Fruit fly (Drosophila melanogaster) whole organism, embryonic: ENCODE results near the gene CG14082.

ENCODE experiments used
- Bdp1 ChIP-seq: fragments of 200-800 bp; sonication (Bioruptor generic); optimal IDR thresholded peaks from 3 replicates; lab custom pipeline; 2016; ENCODE audit warnings: missing biosample characterization, missing genetic modification characterization
- CG10147 ChIP-seq: fragments of 200-800 bp; sonication (Bioruptor generic); optimal IDR thresholded peaks from 2 replicates; lab custom pipeline; 2019; ENCODE audit warnings: missing biosample characterization, mild to moderate bottlenecking, missing genetic modification characterization, moderate library complexity
- CG10431 ChIP-seq: fragments of 200-800 bp; sonication (Bioruptor generic); optimal IDR thresholded peaks from 3 replicates; lab custom pipeline; 2018; ENCODE audit warnings: missing biosample characterization, mild to moderate bottlenecking, missing genetic modification characterization
- CG12744 ChIP-seq: fragments of 200-800 bp; sonication (Bioruptor generic); optimal IDR thresholded peaks from 2 replicates; lab custom pipeline; 2016; ENCODE audit warnings: missing biosample characterization, missing genetic modification characterization
- CG13296 ChIP-seq: fragments of 200-800 bp; sonication (Bioruptor generic); optimal IDR thresholded peaks from 3 replicates; lab custom pipeline; 2018; ENCODE audit warnings: missing biosample characterization, mild to moderate bottlenecking, missing genetic modification characterization
- CG14710 ChIP-seq: fragments of 200-800 bp; sonication (Bioruptor generic); optimal IDR thresholded peaks from 3 replicates; lab custom pipeline; 2019; ENCODE audit warnings: missing biosample characterization, mild to moderate bottlenecking, missing genetic modification characterization, moderate library complexity
- CG16815 ChIP-seq: fragments of 200-800 bp; sonication (Bioruptor generic); optimal IDR thresholded peaks from 3 replicates; lab custom pipeline; 2017; ENCODE audit warnings: missing biosample characterization, mild to moderate bottlenecking, missing genetic modification characterization
- CG17361 ChIP-seq: fragments of 200-800 bp; sonication (Bioruptor generic); IDR thresholded peaks from 3 replicates; pipeline ENCODE4 v1.3.6; 2022; ENCODE audit warnings: missing biosample characterization, missing genetic modification characterization
- CG17912 ChIP-seq: fragments of 200-800 bp; sonication (Bioruptor generic); optimal IDR thresholded peaks from 2 replicates; lab custom pipeline; 2018; ENCODE audit warnings: missing biosample characterization, mild to moderate bottlenecking, missing genetic modification characterization
- CG18619 ChIP-seq: fragments of 200-800 bp; sonication (Bioruptor generic); optimal IDR thresholded peaks from 3 replicates; lab custom pipeline; 2017; ENCODE audit warnings: missing biosample characterization, mild to moderate bottlenecking, missing genetic modification characterization
- CG2116 ChIP-seq: fragments of 200-800 bp; sonication (Bioruptor generic); optimal IDR thresholded peaks from 3 replicates; lab custom pipeline; 2018; ENCODE audit warnings: missing biosample characterization, mild to moderate bottlenecking, missing genetic modification characterization
- CG2678 ChIP-seq: fragments of 200-800 bp; sonication (Bioruptor generic); optimal IDR thresholded peaks from 3 replicates; lab custom pipeline; 2019; ENCODE audit warnings: missing biosample characterization, mild to moderate bottlenecking, missing genetic modification characterization, moderate library complexity
- CG31441 ChIP-seq: fragments of 200-800 bp; sonication (Bioruptor generic); IDR thresholded peaks from 2 replicates; pipeline ENCODE4 v1.3.6; 2022; ENCODE audit warnings: missing biosample characterization, missing genetic modification characterization
- CG33557 ChIP-seq: fragments of 200-800 bp; sonication (Bioruptor generic); optimal IDR thresholded peaks from 2 replicates; lab custom pipeline; 2019; ENCODE audit warnings: missing biosample characterization, mild to moderate bottlenecking, missing genetic modification characterization, moderate library complexity
- CG6683 ChIP-seq: fragments of 200-800 bp; sonication (Bioruptor generic); optimal IDR thresholded peaks from 2 replicates; lab custom pipeline; 2017; ENCODE audit warnings: missing biosample characterization, mild to moderate bottlenecking, missing genetic modification characterization, missing genetic modification reagents
- CG7745 ChIP-seq: fragments of 200-800 bp; sonication (Bioruptor generic); optimal IDR thresholded peaks from 2 replicates; lab custom pipeline; 2018; ENCODE audit warnings: missing biosample characterization, mild to moderate bottlenecking, missing genetic modification characterization, moderate library complexity
- CG8388 ChIP-seq: fragments of 200-800 bp; sonication (Bioruptor generic); optimal IDR thresholded peaks from 2 replicates; lab custom pipeline; 2019; ENCODE audit warnings: missing biosample characterization, mild to moderate bottlenecking, missing genetic modification characterization, moderate library complexity
- CG8478 ChIP-seq: fragments of >200 bp; optimal IDR thresholded peaks from 2 replicates; lab custom pipeline; 2018
- CG9727 ChIP-seq: fragments of 200-800 bp; sonication (Bioruptor generic); optimal IDR thresholded peaks from 3 replicates; lab custom pipeline; 2017; ENCODE audit warnings: missing biosample characterization, mild to moderate bottlenecking, missing genetic modification characterization
- Deaf1 ChIP-seq: fragments of 200-800 bp; optimal IDR thresholded peaks from 3 replicates; lab custom pipeline; 2019; ENCODE audit warnings: missing biosample characterization, mild to moderate bottlenecking, missing genetic modification characterization, moderate library complexity
- Dp ChIP-seq: fragments of 200-800 bp; sonication (Bioruptor generic); optimal IDR thresholded peaks from 2 replicates; lab custom pipeline; 2018; ENCODE audit warnings: missing biosample characterization, mild to moderate bottlenecking, missing genetic modification characterization, moderate library complexity
- Eip74EF ChIP-seq, 2 experiments: fragments of 200-800 bp in 1 of 2; fragments of >200 bp in 1 of 2; sonication (Bioruptor generic) in 1 of 2; optimal IDR thresholded peaks; 2 replicates each; lab custom pipeline; 2017 to 2019; ENCODE audit warnings: missing biosample characterization in 2 of 2, missing genetic modification characterization in 2 of 2, mild to moderate bottlenecking in 1 of 2, moderate library complexity in 1 of 2
- Fer3 ChIP-seq: fragments of 200-800 bp; sonication (Bioruptor generic); optimal IDR thresholded peaks from 2 replicates; lab custom pipeline; 2018; ENCODE audit warnings: missing biosample characterization, mild to moderate bottlenecking, missing genetic modification characterization, moderate library complexity
- Hr78 ChIP-seq, 2 experiments: fragments of 200-800 bp in 1 of 2; fragments of >200 bp in 1 of 2; sonication (Bioruptor generic) in 1 of 2; optimal IDR thresholded peaks; 2 replicates each; lab custom pipeline; 2017 to 2019; ENCODE audit warnings: missing biosample characterization in 2 of 2, missing genetic modification characterization in 2 of 2, mild to moderate bottlenecking in 1 of 2, moderate library complexity in 1 of 2
- Lpt ChIP-seq: fragments of >200 bp; optimal IDR thresholded peaks from 2 replicates; lab custom pipeline; 2018; ENCODE audit warnings: missing biosample characterization, missing genetic modification characterization
- Meics ChIP-seq: fragments of 200-800 bp; sonication (Bioruptor generic); optimal IDR thresholded peaks from 2 replicates; lab custom pipeline; 2017; ENCODE audit warnings: missing biosample characterization, mild to moderate bottlenecking, missing genetic modification characterization
- Myb ChIP-seq: fragments of 200-800 bp; sonication (Bioruptor generic); optimal IDR thresholded peaks from 2 replicates; lab custom pipeline; 2016; ENCODE audit warnings: missing biosample characterization, missing genetic modification characterization
- Opbp ChIP-seq: fragments of 200-800 bp; sonication (Bioruptor generic); IDR thresholded peaks from 3 replicates; pipeline ENCODE4 v1.3.6; 2022; ENCODE audit warnings: missing biosample characterization, missing genetic modification characterization; ENCODE audit not compliant: partially characterized antibody
- Optix ChIP-seq: fragments of 200-800 bp; sonication (Bioruptor generic); IDR thresholded peaks from 3 replicates; pipeline ENCODE4 v1.3.6; 2022; ENCODE audit warnings: missing biosample characterization, missing genetic modification characterization
- Ssrp ChIP-seq: fragments of 200-800 bp; sonication (Bioruptor generic); optimal IDR thresholded peaks from 2 replicates; lab custom pipeline; 2018; ENCODE audit warnings: missing biosample characterization, mild to moderate bottlenecking, missing genetic modification characterization, moderate library complexity
- Vsx1 ChIP-seq: fragments of 200-800 bp; sonication (Bioruptor generic); optimal IDR thresholded peaks from 2 replicates; lab custom pipeline; 2017; ENCODE audit warnings: missing biosample characterization, mild to moderate bottlenecking, missing genetic modification characterization, missing genetic modification reagents
- Xbp1 ChIP-seq: fragments of 200-800 bp; sonication (Bioruptor generic); optimal IDR thresholded peaks from 3 replicates; lab custom pipeline; 2016; ENCODE audit warnings: missing biosample characterization, mild to moderate bottlenecking, missing genetic modification characterization
- amos ChIP-seq: fragments of 200-800 bp; sonication (Bioruptor generic); IDR thresholded peaks from 2 replicates; pipeline ENCODE4 v1.3.6; 2022; ENCODE audit warnings: missing biosample characterization, missing genetic modification characterization; ENCODE audit not compliant: partially characterized antibody
- bsh ChIP-seq, 2 experiments: fragments of 200-800 bp; sonication (Bioruptor generic); optimal IDR thresholded peaks; 2 replicates each; lab custom pipeline; 2017 to 2018; ENCODE audit warnings: mild to moderate bottlenecking in 2 of 2, missing biosample characterization in 2 of 2, missing genetic modification characterization in 2 of 2, moderate library complexity in 1 of 2
- crol ChIP-seq: fragments of 200-800 bp; sonication (Bioruptor generic); IDR thresholded peaks from 2 replicates; pipeline ENCODE4 v1.3.6; 2022; ENCODE audit warnings: missing biosample characterization, missing genetic modification characterization
- en ChIP-seq: fragments of 200-800 bp; sonication (Bioruptor generic); optimal IDR thresholded peaks from 2 replicates; lab custom pipeline; 2016; ENCODE audit warnings: missing biosample characterization, missing genetic modification characterization
- ftz-f1 ChIP-seq: fragments of 200-800 bp; sonication (Bioruptor generic); optimal IDR thresholded peaks from 2 replicates; lab custom pipeline; 2016; ENCODE audit warnings: missing biosample characterization, missing genetic modification characterization
- hbn ChIP-seq: fragments of 200-800 bp; sonication (Bioruptor generic); IDR thresholded peaks from 2 replicates; pipeline ENCODE4 v1.3.6; 2022; ENCODE audit warnings: missing biosample characterization, missing genetic modification characterization; ENCODE audit not compliant: partially characterized antibody
- insv ChIP-seq, 2 experiments: fragments of 200-800 bp; sonication (Bioruptor generic); optimal IDR thresholded peaks; 3 replicates each; lab custom pipeline; 2016 to 2018; ENCODE audit warnings: missing biosample characterization in 2 of 2, missing genetic modification characterization in 2 of 2
- kay ChIP-seq: fragments of 200-800 bp; sonication (Bioruptor generic); optimal IDR thresholded peaks from 2 replicates; lab custom pipeline; 2016; ENCODE audit warnings: missing biosample characterization, missing genetic modification characterization
- lola ChIP-seq, 3 experiments: fragments of >200 bp in 2 of 3; fragments of 200-800 bp in 1 of 3; sonication (Bioruptor generic) in 1 of 3; optimal IDR thresholded peaks; 2 replicates each; lab custom pipeline; 2017 to 2019; ENCODE audit warnings: missing biosample characterization in 3 of 3, missing genetic modification characterization in 3 of 3, mild to moderate bottlenecking in 1 of 3, moderate library complexity in 1 of 3
- nmo ChIP-seq: fragments of 200-800 bp; sonication (Bioruptor generic); optimal IDR thresholded peaks from 2 replicates; lab custom pipeline; 2018; ENCODE audit warnings: missing biosample characterization, mild to moderate bottlenecking, missing genetic modification characterization, moderate library complexity
- pb ChIP-seq: fragments of 200-800 bp; sonication (Bioruptor generic); optimal IDR thresholded peaks from 3 replicates; lab custom pipeline; 2016; ENCODE audit warnings: missing biosample characterization, missing genetic modification characterization
- shn ChIP-seq: fragments of 200-800 bp; sonication (Bioruptor generic); optimal IDR thresholded peaks from 3 replicates; lab custom pipeline; 2016; ENCODE audit warnings: missing biosample characterization, missing genetic modification characterization
- sisA ChIP-seq: fragments of 200-800 bp; sonication (Bioruptor generic); IDR thresholded peaks from 2 replicates; pipeline ENCODE4 v1.3.6; 2022; ENCODE audit warnings: missing biosample characterization, missing genetic modification characterization
- tup ChIP-seq: fragments of 200-800 bp; sonication (Bioruptor generic); optimal IDR thresholded peaks from 2 replicates; lab custom pipeline; 2016; ENCODE audit warnings: missing biosample characterization, mild to moderate bottlenecking, missing genetic modification characterization, moderate library complexity
- vvl ChIP-seq: fragments of 200-800 bp; sonication (Bioruptor generic); IDR thresholded peaks from 2 replicates; pipeline ENCODE4 v1.3.6; 2022; ENCODE audit warnings: missing biosample characterization, missing genetic modification characterization

Gene CG14082

DNA sequence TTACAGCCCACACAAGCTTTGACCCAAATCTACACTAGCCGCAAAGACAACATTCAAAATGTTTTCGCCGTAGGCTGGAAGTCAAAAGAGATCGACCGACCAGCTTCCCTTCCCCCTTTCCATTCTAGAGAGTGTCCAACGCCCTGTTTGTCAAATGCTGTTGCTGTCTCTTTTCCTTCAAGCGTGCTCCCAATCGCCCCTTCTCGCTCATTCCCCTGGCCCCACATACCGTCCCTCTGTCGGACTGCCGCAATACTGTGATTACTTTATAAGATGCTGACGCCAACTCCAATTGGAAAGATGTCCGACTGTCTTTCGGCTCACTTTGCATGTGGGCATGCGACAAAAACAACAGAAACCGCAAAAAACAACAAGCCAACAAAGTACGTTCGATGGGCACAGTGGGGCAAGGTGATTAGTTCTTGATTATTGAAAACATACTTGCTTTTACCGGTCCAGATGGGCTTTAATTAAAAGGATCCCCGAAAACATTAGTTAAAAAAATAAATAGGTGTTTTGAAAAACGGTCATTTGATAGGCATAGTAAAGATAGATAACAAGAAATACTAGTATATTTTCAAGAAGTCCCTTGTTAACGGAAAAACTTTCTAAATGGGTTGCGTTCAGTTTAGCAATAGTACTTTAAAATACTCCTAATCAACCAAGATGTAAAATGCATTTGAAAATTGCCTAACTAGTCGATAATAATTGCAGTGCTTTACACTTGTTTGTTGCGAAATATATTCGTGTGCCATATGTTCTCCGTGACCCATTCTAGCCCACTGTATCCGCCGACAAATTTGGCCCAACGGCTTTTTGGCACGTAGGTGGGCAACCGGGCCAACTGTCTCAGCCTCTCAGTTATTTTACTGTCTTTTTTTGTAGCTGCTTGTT is 58.7 kb downstream of the CG14082 start (continued):
- TF ChIP-seq CG31441 (GFP tag; lab: Robert Waterston, UW) (0 out of 2 replicates have a peak, but pooled peaks have one; percentile 35), insv (GFP tag; optimal IDR thresholded peaks at IDR 0.05; lab: Kevin White, UChicago) (no peak), CG17361 (GFP tag; lab: Robert Waterston, UW) (peak; percentile 65; the same call in 2 of the 3 replicates), CG7745 (tag; lab: Kevin White, UChicago) (no peak), ftz-f1 (no peak), amos (no peak), CG10431 (GFP tag; lab: Kevin White, UChicago) (no peak), Optix (GFP tag; lab: Robert Waterston, UW) (no peak), CG13296 (peak; percentile 15), CG10147 (peak; percentile 10), Ssrp (tag; lab: Kevin White, UChicago) (peak; percentile 36), Dp (no peak), CG12744 (GFP tag; lab: Kevin White, UChicago) (no peak), Eip74EF (GFP tag; optimal IDR thresholded peaks at IDR 0.05; lab: Kevin White, UChicago) (peak in 1 of 2 experiments; percentile 11), Bdp1 (no peak), CG33557 (GFP tag; lab: Kevin White, UChicago) (no peak), Hr78 (GFP tag; optimal IDR thresholded peaks at IDR 0.05; lab: Kevin White, UChicago) (no peak), Opbp (no peak), CG14710 (tag; lab: Kevin White, UChicago) (no peak), en (GFP tag; lab: Kevin White, UChicago) (no peak), Vsx1 (GFP tag; lab: Kevin White, UChicago) (no peak), nmo (GFP tag; lab: Kevin White, UChicago) (peak; percentile 44), CG18619 (GFP tag; lab: Kevin White, UChicago) (peak; percentile 28), CG17912 (GFP tag; lab: Kevin White, UChicago) (no peak), CG16815 (GFP tag; lab: Kevin White, UChicago) (peak; percentile 21), sisA (GFP tag; lab: Robert Waterston, UW) (no peak), crol (GFP tag; lab: Robert Waterston, UW) (peak; percentile 95), CG2116 (no peak), lola (GFP tag; optimal IDR thresholded peaks at IDR 0.05; lab: Kevin White, UChicago) (no peak), shn (GFP tag; lab: Kevin White, UChicago) (peak; percentile 27), CG9727 (peak; percentile 37), CG2678 (tag; lab: Kevin White, UChicago) (peak; percentile 64), Fer3 (tag; lab: Kevin White, UChicago) (peak; percentile 13), Lpt (GFP tag; lab: Kevin White, UChicago) (no peak), CG6683 (GFP tag; lab: Kevin White, UChicago) (no peak), tup (GFP tag; lab: Kevin White, UChicago) (no peak), pb (GFP tag; lab: Kevin White, UChicago) (peak; percentile 33), bsh (GFP tag; optimal IDR thresholded peaks at IDR 0.05; lab: Kevin White, UChicago) (peak; percentile 7 to 47), hbn (no peak), CG8388 (GFP tag; lab: Kevin White, UChicago) (no peak), Meics (GFP tag; lab: Kevin White, UChicago) (peak; percentile 58), Myb (GFP tag; lab: Kevin White, UChicago) (peak; percentile 38), Xbp1 (GFP tag; lab: Kevin White, UChicago) (peak; percentile 30), kay (GFP tag; lab: Kevin White, UChicago) (no peak), vvl (GFP tag; lab: Robert Waterston, UW) (0 out of 2 replicates have a peak, but pooled peaks have one; percentile 11), CG8478 (lab: Kevin White, UChicago) (peak; percentile 72), Deaf1 (tag; lab: Kevin White, UChicago) (no peak)
